Worm (Caenorhabditis elegans) whole organism, young adult: ENCODE data around the gene apn-1.
A peak's percentile ranks its signal among the peaks of the same experiment; 100 is the strongest.

Experiments
- B0261.1 ChIP-seq: sonication (generic microtip); optimal IDR thresholded peaks from 2 replicates; lab custom pipeline; 2016; ENCODE audit warnings: mild to moderate bottlenecking, missing genetic modification characterization, moderate library complexity, missing compliant biosample characterization
- B0336.3 ChIP-seq: fragments of 200-800 bp; sonication (Bioruptor generic); IDR thresholded peaks from 2 replicates; pipeline ENCODE4 v1.3.6; 2022; ENCODE audit warnings: missing genetic modification characterization, missing compliant biosample characterization
- F33H1.4 ChIP-seq: fragments of 200-800 bp; sonication (Bioruptor generic); IDR thresholded peaks from 2 replicates; pipeline ENCODE4 v1.3.6; 2022; ENCODE audit warnings: missing genetic modification reagents, missing genetic modification characterization, missing compliant biosample characterization
- F37B4.10 ChIP-seq: fragments of 200-800 bp; sonication (Bioruptor generic); IDR thresholded peaks from 2 replicates; pipeline ENCODE4 v1.3.6; 2022; ENCODE audit warnings: missing genetic modification characterization, missing compliant biosample characterization
- F49E8.2 ChIP-seq: sonication (generic microtip); optimal IDR thresholded peaks from 3 replicates; lab custom pipeline; 2017; ENCODE audit warnings: missing genetic modification characterization, mild to moderate bottlenecking, missing compliant biosample characterization, antibody characterized with exemption, moderate library complexity; ENCODE audit not compliant: insufficient read depth
- F57A8.1 ChIP-seq: fragments of 200-800 bp; sonication (Bioruptor generic); optimal IDR thresholded peaks from 2 replicates; lab custom pipeline; 2018; ENCODE audit warnings: mild to moderate bottlenecking, missing genetic modification characterization, moderate library complexity, missing compliant biosample characterization
- F57C9.4 ChIP-seq: sonication (generic microtip); optimal IDR thresholded peaks from 2 replicates; lab custom pipeline; 2017; ENCODE audit warnings: mild to moderate bottlenecking, missing genetic modification characterization, missing compliant biosample characterization
- aptf-2 ChIP-seq: fragments of 200-800 bp; sonication (Bioruptor generic); conservative IDR thresholded peaks from 2 replicates; pipeline ENCODE4 v1.3.6; 2022; ENCODE audit warnings: missing genetic modification reagents, missing genetic modification characterization, missing compliant biosample characterization
- athp-1 ChIP-seq: sonication (generic microtip); optimal IDR thresholded peaks from 2 replicates; lab custom pipeline; 2017; ENCODE audit warnings: mild to moderate bottlenecking, missing genetic modification characterization, missing compliant biosample characterization
- attf-5 ChIP-seq: fragments of 200-800 bp; sonication (Bioruptor generic); optimal IDR thresholded peaks from 2 replicates; lab custom pipeline; 2018; ENCODE audit warnings: mild to moderate bottlenecking, missing genetic modification characterization, missing compliant biosample characterization
- cebp-1 ChIP-seq, 2 experiments: fragments of 200-800 bp in 1 of 2; sonication (Bioruptor generic) in 1 of 2; sonication (generic microtip) in 1 of 2; IDR thresholded peaks in 1 of 2; optimal IDR thresholded peaks in 1 of 2; 2 replicates each; pipeline versions ENCODE4 v1.3.6 to Lab custom; 2017 to 2022; ENCODE audit warnings: missing compliant biosample characterization in 2 of 2, missing genetic modification characterization in 2 of 2, mild to moderate bottlenecking in 1 of 2, missing genetic modification reagents in 1 of 2, moderate library complexity in 1 of 2
- ceh-40 ChIP-seq: fragments of 200-800 bp; sonication (Bioruptor generic); IDR thresholded peaks from 2 replicates; pipeline ENCODE4 v1.3.6; 2022; ENCODE audit warnings: missing genetic modification characterization, missing compliant biosample characterization
- ceh-91 ChIP-seq: fragments of 200-800 bp; sonication (Bioruptor generic); IDR thresholded peaks from 2 replicates; pipeline ENCODE4 v1.3.6; 2022; ENCODE audit warnings: missing genetic modification reagents, missing genetic modification characterization, missing compliant biosample characterization
- die-1 ChIP-seq: sonication (generic microtip); optimal IDR thresholded peaks from 2 replicates; lab custom pipeline; 2016; ENCODE audit warnings: missing genotype, mild to moderate bottlenecking, missing genetic modification characterization, missing compliant biosample characterization
- dox-1 ChIP-seq: fragments of 200-800 bp; sonication (Bioruptor generic); IDR thresholded peaks from 2 replicates; pipeline ENCODE4 v1.3.6; 2022; ENCODE audit warnings: missing genetic modification reagents, missing genetic modification characterization, missing compliant biosample characterization
- ekl-4 ChIP-seq: fragments of 200-800 bp; sonication (Bioruptor generic); IDR thresholded peaks from 2 replicates; pipeline ENCODE4 v1.3.6; 2022; ENCODE audit warnings: missing genetic modification reagents, missing genetic modification characterization, missing compliant biosample characterization
- hmg-20 ChIP-seq: fragments of 200-800 bp; sonication (Bioruptor generic); IDR thresholded peaks from 2 replicates; pipeline ENCODE4 v1.3.6; 2022; ENCODE audit warnings: missing genetic modification reagents, missing genetic modification characterization, missing compliant biosample characterization
- hrde-1 ChIP-seq: sonication (generic microtip); optimal IDR thresholded peaks from 2 replicates; lab custom pipeline; 2016; ENCODE audit warnings: missing genetic modification characterization, mild to moderate bottlenecking, missing compliant biosample characterization, moderate library complexity, missing genotype, missing genetic modification reagents, borderline replicate concordance
- lag-1 ChIP-seq: fragments of 200-800 bp; sonication (Bioruptor generic); IDR thresholded peaks from 2 replicates; pipeline ENCODE4 v1.3.6; 2022; ENCODE audit warnings: missing genetic modification reagents, missing genetic modification characterization, missing compliant biosample characterization
- let-607 ChIP-seq, 2 experiments: fragments of 200-800 bp in 1 of 2; sonication (Bioruptor generic) in 1 of 2; sonication (generic microtip) in 1 of 2; optimal IDR thresholded peaks; 2 replicates each; lab custom pipeline; 2016 to 2018; ENCODE audit warnings: mild to moderate bottlenecking in 2 of 2, missing compliant biosample characterization in 2 of 2, missing genetic modification characterization in 2 of 2, moderate library complexity in 2 of 2, missing genotype in 1 of 2
- lin-26 ChIP-seq: fragments of 200-800 bp; sonication (Bioruptor generic); IDR thresholded peaks from 2 replicates; pipeline ENCODE4 v1.3.6; 2022; ENCODE audit warnings: missing genetic modification reagents, missing genetic modification characterization, missing compliant biosample characterization
- lin-54 ChIP-seq: fragments of 200-800 bp; sonication (Bioruptor generic); optimal IDR thresholded peaks from 2 replicates; lab custom pipeline; 2018; ENCODE audit warnings: mild to moderate bottlenecking, missing genetic modification characterization, missing compliant biosample characterization
- madf-6 ChIP-seq: fragments of 200-800 bp; sonication (Bioruptor generic); IDR thresholded peaks from 2 replicates; pipeline ENCODE4 v1.3.6; 2022; ENCODE audit warnings: missing genetic modification reagents, missing genetic modification characterization, missing compliant biosample characterization
- madf-8 ChIP-seq: fragments of 200-800 bp; sonication (Bioruptor generic); conservative IDR thresholded peaks from 2 replicates; pipeline ENCODE4 v1.3.6; 2022; ENCODE audit warnings: missing genetic modification reagents, missing genetic modification characterization, missing compliant biosample characterization
- mcd-1 ChIP-seq: fragments of 200-800 bp; sonication (Bioruptor generic); IDR thresholded peaks from 2 replicates; pipeline ENCODE4 v1.3.6; 2022; ENCODE audit warnings: missing genetic modification reagents, missing genetic modification characterization, missing compliant biosample characterization
- mel-28 ChIP-seq: sonication (generic microtip); optimal IDR thresholded peaks from 2 replicates; lab custom pipeline; 2016; ENCODE audit warnings: borderline replicate concordance, mild to moderate bottlenecking, missing genetic modification characterization, missing compliant biosample characterization
- mes-4 ChIP-seq: sonication (generic microtip); optimal IDR thresholded peaks from 2 replicates; lab custom pipeline; 2016; ENCODE audit warnings: missing genotype, missing genetic modification characterization, missing compliant biosample characterization
- nfya-2 ChIP-seq: fragments of 200-800 bp; sonication (Bioruptor generic); IDR thresholded peaks from 2 replicates; pipeline ENCODE4 v1.3.6; 2022; ENCODE audit warnings: missing genetic modification reagents, missing genetic modification characterization, missing compliant biosample characterization
- nhr-120 ChIP-seq: fragments of 200-800 bp; sonication (Bioruptor generic); IDR thresholded peaks from 2 replicates; pipeline ENCODE4 v1.3.6; 2022; ENCODE audit warnings: missing genetic modification characterization, missing compliant biosample characterization
- nhr-179 ChIP-seq: sonication (generic microtip); optimal IDR thresholded peaks from 2 replicates; lab custom pipeline; 2016; ENCODE audit warnings: mild to moderate bottlenecking, missing genetic modification characterization, missing compliant biosample characterization
- nhr-80 ChIP-seq: sonication (generic microtip); optimal IDR thresholded peaks from 2 replicates; lab custom pipeline; 2016; ENCODE audit warnings: missing genetic modification characterization, missing compliant biosample characterization
- nhr-90 ChIP-seq: sonication (generic microtip); optimal IDR thresholded peaks from 2 replicates; lab custom pipeline; 2016; ENCODE audit warnings: missing genotype, mild to moderate bottlenecking, missing genetic modification characterization, missing compliant biosample characterization
- pbrm-1 ChIP-seq: fragments of 200-800 bp; sonication (Bioruptor generic); IDR thresholded peaks from 2 replicates; pipeline ENCODE4 v1.3.6; 2022; ENCODE audit warnings: missing genetic modification reagents, missing genetic modification characterization, missing compliant biosample characterization
- rpc-1 ChIP-seq, 2 experiments: fragments of 150-350 bp in 1 of 2; sonication (generic microtip) in 1 of 2; optimal IDR thresholded peaks; 2 replicates each; lab custom pipeline; 2014 to 2018; ENCODE audit warnings: missing biosample characterization in 1 of 2, missing genetic modification characterization in 1 of 2, missing genetic modification reagents in 1 of 2, missing genotype in 1 of 2
- sdz-38 ChIP-seq: sonication (generic microtip); optimal IDR thresholded peaks from 2 replicates; lab custom pipeline; 2016; ENCODE audit warnings: missing genotype, missing genetic modification characterization, missing compliant biosample characterization
- snpc-4 ChIP-seq, 5 experiments: fragments of 150-350 bp in 1 of 5; sonication (generic microtip) in 4 of 5; optimal IDR thresholded peaks; 2 replicates each; lab custom pipeline; 2014 to 2018; ENCODE audit warnings: missing genetic modification characterization in 5 of 5, missing biosample characterization in 3 of 5, antibody characterized with exemption in 2 of 5, mild to moderate bottlenecking in 2 of 5, missing compliant biosample characterization in 2 of 5, missing genotype in 2 of 5, moderate library complexity in 2 of 5, missing genetic modification reagents in 1 of 5
- somi-1 ChIP-seq: fragments of 200-800 bp; sonication (Bioruptor generic); optimal IDR thresholded peaks from 2 replicates; lab custom pipeline; 2018; ENCODE audit warnings: mild to moderate bottlenecking, missing genetic modification characterization, missing compliant biosample characterization
- tbp1 ChIP-seq: fragments of 200-800 bp; sonication (Bioruptor generic); optimal IDR thresholded peaks from 2 replicates; lab custom pipeline; 2018; ENCODE audit warnings: mild to moderate bottlenecking, missing genetic modification characterization, missing compliant biosample characterization
- tbx-9 ChIP-seq: sonication (generic microtip); optimal IDR thresholded peaks from 2 replicates; lab custom pipeline; 2016; ENCODE audit warnings: borderline replicate concordance, missing genetic modification characterization, inconsistent platforms, missing compliant biosample characterization
- unc-62 ChIP-seq: fragments of 150-350 bp; optimal IDR thresholded peaks from 2 replicates; lab custom pipeline; 2014; ENCODE audit warnings: missing biosample characterization, missing genetic modification reagents, missing genetic modification characterization
- ztf-18 ChIP-seq: sonication (generic microtip); optimal IDR thresholded peaks from 2 replicates; lab custom pipeline; 2016; ENCODE audit warnings: missing genotype, mild to moderate bottlenecking, missing genetic modification characterization, missing compliant biosample characterization
- ztf-22 ChIP-seq: fragments of 200-800 bp; sonication (Bioruptor generic); optimal IDR thresholded peaks from 2 replicates; lab custom pipeline; 2018; ENCODE audit warnings: mild to moderate bottlenecking, missing genetic modification characterization, moderate library complexity, missing compliant biosample characterization
- ztf-28 ChIP-seq: fragments of 200-800 bp; sonication (Bioruptor generic); IDR thresholded peaks from 2 replicates; pipeline ENCODE4 v1.3.6; 2022; ENCODE audit warnings: missing genetic modification reagents, missing genetic modification characterization, missing compliant biosample characterization
- ztf-3 ChIP-seq: fragments of 200-800 bp; sonication (Bioruptor generic); optimal IDR thresholded peaks from 2 replicates; lab custom pipeline; 2018; ENCODE audit warnings: mild to moderate bottlenecking, missing genetic modification characterization, missing compliant biosample characterization
- ztf-6 ChIP-seq: fragments of 200-800 bp; sonication (Bioruptor generic); IDR thresholded peaks from 2 replicates; pipeline ENCODE4 v1.3.6; 2022; ENCODE audit warnings: missing genetic modification reagents, missing genetic modification characterization, missing compliant biosample characterization

apn-1 gene

ce11 chrII:8075324-8075810, 28.0 kb downstream of the apn-1 start, which contains the start of gene K02C4.2 (continued):
- TF ChIP-seq snpc-4 (GFP tag; optimal IDR thresholded peaks at IDR 0.05; lab: Kevin White, UChicago): peak; percentile 67
- peak in 3 of 4 experiments; percentile 71 to 77 (median 72) for TF ChIP-seq snpc-4 (tag; optimal IDR thresholded peaks at IDR 0.05; lab: Kevin White, UChicago)
- peak; percentile 67; the same call in 1 of the 2 replicates for TF ChIP-seq hmg-20 (GFP tag; lab: Robert Waterston, UW)
- peak; percentile 84 for TF ChIP-seq B0261.1
- TF ChIP-seq pbrm-1 (GFP tag; lab: Robert Waterston, UW): peak; percentile 66; the same call in 1 of the 2 replicates
- peak; percentile 60 for TF ChIP-seq athp-1 (tag; lab: Kevin White, UChicago)
- TF ChIP-seq nhr-120: no peak
- TF ChIP-seq F33H1.4 (GFP tag; lab: Robert Waterston, UW): peak; percentile 28; the same call in 1 of the 2 replicates
- no peak for TF ChIP-seq madf-8 (GFP tag; lab: Robert Waterston, UW)
- TF ChIP-seq ztf-3 (GFP tag; lab: Kevin White, UChicago): peak; percentile 69

- TF ChIP-seq nhr-80 (tag; lab: Kevin White, UChicago) (peak; percentile 82), F57C9.4 (tag; lab: Kevin White, UChicago) (no peak), F57A8.1 (GFP tag; lab: Kevin White, UChicago) (no peak), ztf-6 (no peak), ceh-91 (GFP tag; lab: Robert Waterston, UW) (no peak), ceh-40 (GFP tag; lab: Robert Waterston, UW) (no peak), F37B4.10 (no peak), mcd-1 (GFP tag; lab: Robert Waterston, UW) (no peak), mel-28 (no peak), snpc-4 (GFP tag; optimal IDR thresholded peaks at IDR 0.05; lab: Kevin White, UChicago) (no peak), snpc-4 (tag; optimal IDR thresholded peaks at IDR 0.05; lab: Kevin White, UChicago) (no peak), rpc-1 (optimal IDR thresholded peaks at IDR 0.05; lab: Kevin White, UChicago) (no peak), rpc-1 (tag; optimal IDR thresholded peaks at IDR 0.05; lab: Kevin White, UChicago) (no peak), ztf-28 (GFP tag; lab: Robert Waterston, UW) (no peak), mes-4 (no peak), ztf-18 (tag; lab: Kevin White, UChicago) (peak; percentile 6), lin-26 (GFP tag; lab: Robert Waterston, UW) (no peak), nhr-90 (tag; lab: Kevin White, UChicago) (no peak), sdz-38 (tag; lab: Kevin White, UChicago) (no peak), madf-6 (GFP tag; lab: Robert Waterston, UW) (no peak), lin-54 (GFP tag; lab: Kevin White, UChicago) (no peak), hrde-1 (tag; lab: Kevin White, UChicago) (no peak), nhr-179 (no peak), aptf-2 (GFP tag; lab: Robert Waterston, UW) (no peak), cebp-1 (GFP tag; IDR thresholded peaks at IDR 0.05; lab: Robert Waterston, UW) (no peak), cebp-1 (tag; optimal IDR thresholded peaks at IDR 0.05; lab: Kevin White, UChicago) (peak; percentile 16), B0261.1 (no peak), let-607 (tag; optimal IDR thresholded peaks at IDR 0.05; lab: Kevin White, UChicago) (peak; percentile 38 to 48), F49E8.2 (no peak), ztf-22 (GFP tag; lab: Kevin White, UChicago) (no peak), tbp1 (no peak), lag-1 (GFP tag; lab: Robert Waterston, UW) (no peak), B0336.3 (GFP tag; lab: Robert Waterston, UW) (no peak), ekl-4 (GFP tag; lab: Robert Waterston, UW) (no peak), somi-1 (GFP tag; lab: Kevin White, UChicago) (no peak), dox-1 (GFP tag; lab: Robert Waterston, UW) (no peak), die-1 (no peak), attf-5 (GFP tag; lab: Kevin White, UChicago) (peak; percentile 29), unc-62 (GFP tag; lab: Kevin White, UChicago) (peak; percentile 64), tbx-9 (no peak), nfya-2 (no peak)
Measured at ce11 chrII:8078041-8078440, 30.7 kb downstream of the apn-1 start, which contains the start of gene K02C4.5. Gene K02C4.5, plus strand, starts transcription at chrII:8078435.
